Fruit fly (Drosophila melanogaster): ENCODE measurements around the gene cDIP.
A peak's percentile ranks its signal among the peaks of the same experiment; 100 is the strongest.

DNA sequence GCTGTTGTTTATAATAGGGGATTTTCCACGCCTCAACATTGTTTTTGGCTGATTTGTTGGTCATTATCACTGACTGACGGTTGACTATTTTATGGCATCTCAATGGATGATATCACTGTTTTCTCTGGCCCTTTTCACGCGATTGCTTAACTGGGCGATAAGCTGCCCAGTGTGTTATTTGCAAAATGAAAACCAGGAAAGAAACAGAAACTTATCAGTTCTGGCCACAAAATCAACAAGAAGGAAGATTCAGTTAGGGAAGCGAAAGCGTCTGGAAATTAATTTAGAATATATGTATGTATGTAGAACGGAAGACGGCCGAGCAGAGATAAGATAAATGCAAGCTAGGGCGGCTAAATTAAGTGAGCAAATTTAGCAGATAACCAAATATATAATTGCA lies 21.1 kb upstream of the cDIP start:
- TF ChIP-seq acj6 (GFP tag; optimal IDR thresholded peaks at IDR 0.05) (no peak), Lpt (GFP tag; optimal IDR thresholded peaks at IDR 0.05) (no peak), svp (GFP tag) (no peak), CG6276 (GFP tag; optimal IDR thresholded peaks at IDR 0.05) (no peak), CG6792 (GFP tag; optimal IDR thresholded peaks at IDR 0.05) (no peak), vri (GFP tag; optimal IDR thresholded peaks at IDR 0.05) (peak; percentile 6), CG6808 (GFP tag; optimal IDR thresholded peaks at IDR 0.05) (no peak), Gug (GFP tag; IDR thresholded peaks at IDR 0.05) (no peak), CG32006 (GFP tag; optimal IDR thresholded peaks at IDR 0.05) (no peak), cyc (GFP tag; optimal IDR thresholded peaks at IDR 0.05) (no peak), Hr39 (GFP tag; optimal IDR thresholded peaks at IDR 0.05) (no peak), CG34406 (GFP tag; optimal IDR thresholded peaks at IDR 0.05) (no peak)
